Worm (Caenorhabditis elegans) whole organism, L4 larva: ENCODE data around the gene nspb-11.

Experiments used
- D1046.2 ChIP-seq: fragments of 200-800 bp; sonication (Bioruptor generic); IDR thresholded peaks from 2 replicates; pipeline ENCODE4 v1.3.6; 2022; ENCODE audit warnings: missing genetic modification characterization, missing compliant biosample characterization
- F26F4.8 ChIP-seq: fragments of 200-800 bp; sonication (Bioruptor generic); conservative IDR thresholded peaks from 2 replicates; pipeline ENCODE4 v1.3.6; 2022; ENCODE audit warnings: missing genetic modification characterization, missing compliant biosample characterization
- F37D6.2 ChIP-seq: sonication (generic microtip); optimal IDR thresholded peaks from 2 replicates; lab custom pipeline; 2016; ENCODE audit warnings: mild to moderate bottlenecking, missing genetic modification characterization, missing compliant biosample characterization
- F44E2.7 ChIP-seq: fragments of 200-800 bp; sonication (Bioruptor generic); IDR thresholded peaks from 2 replicates; pipeline ENCODE4 v2.1.2; 2022; ENCODE audit warnings: missing genetic modification characterization, missing compliant biosample characterization
- F49E8.2 ChIP-seq: sonication (generic microtip); optimal IDR thresholded peaks from 2 replicates; lab custom pipeline; 2016; ENCODE audit warnings: missing compliant biosample characterization, mild to moderate bottlenecking, missing genetic modification characterization, borderline replicate concordance
- T26A8.4 ChIP-seq: fragments of 200-800 bp; sonication (Bioruptor generic); IDR thresholded peaks from 2 replicates; pipeline ENCODE4 v1.3.6; 2022; ENCODE audit warnings: missing genetic modification characterization, missing compliant biosample characterization
- Y48G9A.11 ChIP-seq: fragments of 200-800 bp; sonication (Bioruptor generic); IDR thresholded peaks from 2 replicates; pipeline ENCODE4 v1.3.6; 2022; ENCODE audit warnings: missing genetic modification reagents, missing genetic modification characterization, missing compliant biosample characterization
- aly-2 ChIP-seq: sonication (generic microtip); optimal IDR thresholded peaks from 2 replicates; lab custom pipeline; 2018; ENCODE audit warnings: missing biosample characterization, missing genetic modification characterization
- ama-1 ChIP-seq: fragments of 150-350 bp; optimal IDR thresholded peaks from 2 replicates; lab custom pipeline; 2014; ENCODE audit warnings: inconsistent platforms, mixed read lengths
- arid-1 ChIP-seq: fragments of 200-800 bp; sonication (Bioruptor generic); conservative IDR thresholded peaks from 2 replicates; pipeline ENCODE4 v1.3.6; 2022; ENCODE audit warnings: missing genetic modification reagents, missing genetic modification characterization, missing compliant biosample characterization
- ceh-20 ChIP-seq: fragments of 200-800 bp; sonication (Bioruptor generic); IDR thresholded peaks from 2 replicates; pipeline ENCODE4 v1.3.6; 2022; ENCODE audit warnings: missing genetic modification reagents, missing genetic modification characterization, missing compliant biosample characterization
- ceh-28 ChIP-seq: fragments of 150-350 bp; optimal IDR thresholded peaks from 2 replicates; lab custom pipeline; 2014; ENCODE audit warnings: missing biosample characterization, missing genetic modification reagents, missing genetic modification characterization
- ceh-32 ChIP-seq: sonication (generic microtip); optimal IDR thresholded peaks from 2 replicates; lab custom pipeline; 2016; ENCODE audit warnings: mild to moderate bottlenecking, missing genetic modification characterization, missing compliant biosample characterization; ENCODE audit not compliant: poor library complexity
- ceh-62 ChIP-seq: sonication (generic microtip); optimal IDR thresholded peaks from 2 replicates; lab custom pipeline; 2017; ENCODE audit warnings: missing biosample characterization, missing genetic modification characterization
- ceh-82 ChIP-seq: sonication (generic microtip); optimal IDR thresholded peaks from 2 replicates; lab custom pipeline; 2017; ENCODE audit warnings: missing biosample characterization, missing genetic modification characterization
- cey-2 ChIP-seq: sonication (generic microtip); optimal IDR thresholded peaks from 3 replicates; lab custom pipeline; 2017; ENCODE audit warnings: missing genetic modification characterization, mild to moderate bottlenecking, missing compliant biosample characterization, antibody characterized with exemption, borderline replicate concordance; ENCODE audit not compliant: insufficient read depth
- ctbp-1 ChIP-seq: fragments of 200-800 bp; sonication (Bioruptor generic); IDR thresholded peaks from 2 replicates; pipeline ENCODE4 v1.3.6; 2022; ENCODE audit warnings: missing genetic modification reagents, missing genetic modification characterization, missing compliant biosample characterization
- daf-16 ChIP-seq, 3 experiments: sonication (generic microtip); optimal IDR thresholded peaks; 2 replicates each; lab custom pipeline; 2016 to 2017; ENCODE audit warnings: missing genetic modification characterization in 3 of 3, missing genetic modification reagents in 3 of 3, mild to moderate bottlenecking in 2 of 3, missing compliant biosample characterization in 2 of 3, missing biosample characterization in 1 of 3, moderate library complexity in 1 of 3
- daf-19 ChIP-seq: fragments of 200-800 bp; sonication (Bioruptor generic); conservative IDR thresholded peaks from 2 replicates; pipeline ENCODE4 v1.3.6; 2022; ENCODE audit warnings: missing genetic modification characterization, missing compliant biosample characterization
- daf-8 ChIP-seq: fragments of 200-800 bp; sonication (Bioruptor generic); IDR thresholded peaks from 2 replicates; pipeline ENCODE4 v1.3.6; 2022; ENCODE audit warnings: missing genetic modification characterization, missing compliant biosample characterization
- dmd-8 ChIP-seq: fragments of 200-800 bp; sonication (Bioruptor generic); IDR thresholded peaks from 2 replicates; pipeline ENCODE4 v1.3.6; 2022; ENCODE audit warnings: missing genetic modification characterization, missing compliant biosample characterization
- dmd-9 ChIP-seq: fragments of 200-800 bp; sonication (Bioruptor generic); IDR thresholded peaks from 2 replicates; pipeline ENCODE4 v1.3.6; 2022; ENCODE audit warnings: missing genetic modification reagents, missing genetic modification characterization, missing compliant biosample characterization
- duxl-1 ChIP-seq: sonication (generic microtip); optimal IDR thresholded peaks from 2 replicates; lab custom pipeline; 2016; ENCODE audit warnings: mild to moderate bottlenecking, missing genetic modification characterization, moderate library complexity, missing compliant biosample characterization; ENCODE audit not compliant: poor library complexity
- dve-1 ChIP-seq: sonication (generic microtip); optimal IDR thresholded peaks from 2 replicates; lab custom pipeline; 2017; ENCODE audit warnings: antibody characterized with exemption, mild to moderate bottlenecking, missing genetic modification characterization, missing compliant biosample characterization; ENCODE audit not compliant: insufficient read depth
- egl-27 ChIP-seq: sonication (generic microtip); optimal IDR thresholded peaks from 3 replicates; lab custom pipeline; 2017; ENCODE audit warnings: missing biosample characterization, missing genetic modification reagents, missing genetic modification characterization
- egl-43 ChIP-seq: fragments of 200-800 bp; sonication (Bioruptor generic); IDR thresholded peaks from 2 replicates; pipeline ENCODE4 v1.3.6; 2022; ENCODE audit warnings: missing genetic modification reagents, missing genetic modification characterization, missing compliant biosample characterization
- hlh-30 ChIP-seq: sonication (generic microtip); optimal IDR thresholded peaks from 2 replicates; lab custom pipeline; 2017; ENCODE audit warnings: antibody characterized with exemption, mild to moderate bottlenecking, missing genetic modification characterization, missing compliant biosample characterization; ENCODE audit not compliant: insufficient read depth
- lim-7 ChIP-seq: fragments of 200-800 bp; sonication (Bioruptor generic); IDR thresholded peaks from 2 replicates; pipeline ENCODE4 v1.3.6; 2022; ENCODE audit warnings: missing genetic modification characterization, missing compliant biosample characterization
- lin-1 ChIP-seq: fragments of 200-800 bp; sonication (Bioruptor generic); IDR thresholded peaks from 2 replicates; pipeline ENCODE4 v1.3.6; 2022; ENCODE audit warnings: missing genetic modification reagents, missing genetic modification characterization, missing compliant biosample characterization
- lin-29 ChIP-seq: fragments of 200-800 bp; sonication (Bioruptor generic); IDR thresholded peaks from 2 replicates; pipeline ENCODE4 v1.3.6; 2022; ENCODE audit warnings: missing genetic modification reagents, missing genetic modification characterization, missing compliant biosample characterization
- lin-38 ChIP-seq: fragments of 200-800 bp; sonication (Bioruptor generic); IDR thresholded peaks from 2 replicates; pipeline ENCODE4 v1.3.6; 2022; ENCODE audit warnings: missing genetic modification reagents, missing genetic modification characterization, missing compliant biosample characterization
- madf-9 ChIP-seq: fragments of 200-800 bp; sonication (Bioruptor generic); conservative IDR thresholded peaks from 2 replicates; pipeline ENCODE4 v1.3.6; 2022; ENCODE audit warnings: missing genetic modification reagents, missing genetic modification characterization, missing compliant biosample characterization
- mdl-1 ChIP-seq, 2 experiments: fragments of 150-350 bp in 1 of 2; sonication (generic microtip) in 1 of 2; optimal IDR thresholded peaks; 2 replicates each; lab custom pipeline; 2014 to 2017; ENCODE audit warnings: missing biosample characterization in 2 of 2, missing genetic modification characterization in 2 of 2
- mdt-29 ChIP-seq: fragments of 200-800 bp; sonication (Bioruptor generic); IDR thresholded peaks from 2 replicates; pipeline ENCODE4 v1.3.6; 2022; ENCODE audit warnings: missing genetic modification reagents, missing genetic modification characterization, missing compliant biosample characterization
- mxl-3 ChIP-seq: fragments of 200-800 bp; sonication (Bioruptor generic); optimal IDR thresholded peaks from 2 replicates; lab custom pipeline; 2018; ENCODE audit warnings: mild to moderate bottlenecking, missing genetic modification characterization, missing compliant biosample characterization
- nhr-10 ChIP-seq: fragments of 150-350 bp; optimal IDR thresholded peaks from 2 replicates; lab custom pipeline; 2014; ENCODE audit warnings: missing biosample characterization, missing genetic modification characterization
- nhr-102 ChIP-seq: sonication (generic microtip); optimal IDR thresholded peaks from 2 replicates; lab custom pipeline; 2016; ENCODE audit warnings: mild to moderate bottlenecking, missing genetic modification characterization, moderate library complexity, missing compliant biosample characterization
- nhr-11 ChIP-seq: fragments of 150-350 bp; optimal IDR thresholded peaks from 2 replicates; lab custom pipeline; 2014; ENCODE audit warnings: missing biosample characterization, missing genetic modification characterization
- nhr-41 ChIP-seq: fragments of 200-800 bp; sonication (Bioruptor generic); IDR thresholded peaks from 2 replicates; pipeline ENCODE4 v1.3.6; 2022; ENCODE audit warnings: missing genetic modification reagents, missing genetic modification characterization, missing compliant biosample characterization
- nhr-48 ChIP-seq: sonication (generic microtip); optimal IDR thresholded peaks from 2 replicates; lab custom pipeline; 2016; ENCODE audit warnings: mild to moderate bottlenecking, missing genetic modification characterization, missing compliant biosample characterization
- nhr-6 ChIP-seq: fragments of 150-350 bp; optimal IDR thresholded peaks from 2 replicates; lab custom pipeline; 2014; ENCODE audit warnings: missing biosample characterization, missing genetic modification characterization
- nhr-77 ChIP-seq: fragments of 150-350 bp; optimal IDR thresholded peaks from 2 replicates; lab custom pipeline; 2014; ENCODE audit warnings: missing biosample characterization, missing genetic modification characterization
- pqm-1 ChIP-seq: sonication (generic microtip); optimal IDR thresholded peaks from 2 replicates; lab custom pipeline; 2017; ENCODE audit warnings: missing biosample characterization, missing genetic modification characterization
- sdz-12 ChIP-seq: fragments of 200-800 bp; sonication (Bioruptor generic); optimal IDR thresholded peaks from 2 replicates; lab custom pipeline; 2018; ENCODE audit warnings: mild to moderate bottlenecking, missing genetic modification characterization, missing compliant biosample characterization
- set-16 ChIP-seq: fragments of 200-800 bp; sonication (Bioruptor generic); IDR thresholded peaks from 2 replicates; pipeline ENCODE4 v1.3.6; 2022; ENCODE audit warnings: missing genetic modification reagents, missing genetic modification characterization, missing compliant biosample characterization
- snpc-4 ChIP-seq: fragments of 150-350 bp; optimal IDR thresholded peaks from 2 replicates; lab custom pipeline; 2014; ENCODE audit warnings: missing biosample characterization, missing genetic modification characterization
- tag-97 ChIP-seq: fragments of 200-800 bp; sonication (Bioruptor generic); IDR thresholded peaks from 2 replicates; pipeline ENCODE4 v1.3.6; 2022; ENCODE audit warnings: missing genetic modification characterization, missing compliant biosample characterization
- unc-130 ChIP-seq: sonication (generic microtip); optimal IDR thresholded peaks from 2 replicates; lab custom pipeline; 2016; ENCODE audit warnings: missing genetic modification reagents, missing genetic modification characterization, missing compliant biosample characterization
- zfp-3 ChIP-seq: fragments of 200-800 bp; sonication (Bioruptor generic); conservative IDR thresholded peaks from 2 replicates; pipeline ENCODE4 v1.3.6; 2022; ENCODE audit warnings: missing genetic modification reagents, missing genetic modification characterization, missing compliant biosample characterization
- ztf-11 ChIP-seq: fragments of 150-350 bp; optimal IDR thresholded peaks from 2 replicates; lab custom pipeline; 2014; ENCODE audit warnings: missing biosample characterization, missing genetic modification characterization

Gene nspb-11

ce11 chrII:12878697-12879096, 28.5 kb upstream of the nspb-11 start:
- no peak for TF ChIP-seq ceh-32 (tag; lab: Kevin White, UChicago)
- no peak for TF ChIP-seq F26F4.8 (GFP tag; lab: Robert Waterston, UW)
- no peak for TF ChIP-seq snpc-4 (tag; lab: Kevin White, UChicago)
- no peak for TF ChIP-seq F44E2.7 (GFP tag; lab: Robert Waterston, UW)
- TF ChIP-seq nhr-10, result peak; percentile 56
- 0 out of 2 replicates have a peak, but pooled peaks have one; percentile 44 for TF ChIP-seq T26A8.4 (GFP tag; lab: Robert Waterston, UW)
- TF ChIP-seq nhr-77 (tag; lab: Kevin White, UChicago), result peak; percentile 72
- peak; percentile 14 for TF ChIP-seq ama-1 (lab: Kevin White, UChicago)
- TF ChIP-seq dve-1 (tag; lab: Kevin White, UChicago), result peak; percentile 92
- 0 out of 2 replicates have a peak, but pooled peaks have one; percentile 41 for TF ChIP-seq nhr-41 (GFP tag; lab: Robert Waterston, UW)
- TF ChIP-seq set-16, result peak; percentile 33
- TF ChIP-seq F37D6.2 (tag; lab: Kevin White, UChicago), result no peak
- TF ChIP-seq madf-9 (GFP tag; lab: Robert Waterston, UW), result 0 out of 2 replicates have a peak, but pooled peaks have one; percentile 18
- TF ChIP-seq mdt-29 (GFP tag; lab: Robert Waterston, UW), result 0 out of 2 replicates have a peak, but pooled peaks have one; percentile 19
- TF ChIP-seq D1046.2, result no peak
- peak; percentile 62 for TF ChIP-seq nhr-48 (tag; lab: Kevin White, UChicago)
- TF ChIP-seq lin-38 (GFP tag; lab: Robert Waterston, UW), result peak; percentile 37
- TF ChIP-seq Y48G9A.11 (GFP tag; lab: Robert Waterston, UW), result no peak
- TF ChIP-seq daf-19 (GFP tag; lab: Robert Waterston, UW), result no peak
- TF ChIP-seq pqm-1 (tag; lab: Kevin White, UChicago), result peak; percentile 75
- TF ChIP-seq nhr-102 (tag; lab: Kevin White, UChicago), result peak; percentile 69
- peak; percentile 43 to 90 for TF ChIP-seq mdl-1 (tag; optimal IDR thresholded peaks at IDR 0.05; lab: Kevin White, UChicago)
- TF ChIP-seq aly-2 (tag; lab: Kevin White, UChicago), result no peak
- TF ChIP-seq arid-1 (GFP tag; lab: Robert Waterston, UW), result no peak
- no peak for TF ChIP-seq egl-27 (tag; lab: Kevin White, UChicago)
- TF ChIP-seq lin-1 (GFP tag; lab: Robert Waterston, UW), result peak; percentile 52; the same call in 1 of the 2 replicates
- TF ChIP-seq dmd-9, result no peak
- no peak for TF ChIP-seq lim-7
- TF ChIP-seq daf-8, result no peak
- TF ChIP-seq ceh-62 (tag; lab: Kevin White, UChicago), result no peak
- 0 out of 2 replicates have a peak, but pooled peaks have one; percentile 37 for TF ChIP-seq zfp-3 (GFP tag; lab: Robert Waterston, UW)
- TF ChIP-seq hlh-30 (tag; lab: Kevin White, UChicago), result peak; percentile 90
- no peak for TF ChIP-seq dmd-8 (GFP tag; lab: Robert Waterston, UW)
- no peak for TF ChIP-seq mxl-3 (GFP tag; lab: Kevin White, UChicago)
- TF ChIP-seq nhr-11 (tag; lab: Kevin White, UChicago), result peak; percentile 39
- TF ChIP-seq sdz-12 (GFP tag; lab: Kevin White, UChicago), result no peak
- TF ChIP-seq unc-130 (GFP tag; lab: Kevin White, UChicago), result no peak
- peak; percentile 72 to 85 for TF ChIP-seq daf-16 (GFP tag; optimal IDR thresholded peaks at IDR 0.05; lab: Kevin White, UChicago)
- TF ChIP-seq daf-16 (tag; optimal IDR thresholded peaks at IDR 0.05; lab: Kevin White, UChicago), result peak; percentile 99
- TF ChIP-seq ceh-28 (tag; lab: Kevin White, UChicago), result no peak
- no peak for TF ChIP-seq cey-2
- no peak; the same call in 1 of the 2 replicates for TF ChIP-seq ceh-20
- no peak for TF ChIP-seq duxl-1 (tag; lab: Kevin White, UChicago)
- TF ChIP-seq lin-29 (GFP tag; lab: Robert Waterston, UW), result no peak
- no peak for TF ChIP-seq egl-43
- no peak for TF ChIP-seq ctbp-1 (GFP tag; lab: Robert Waterston, UW)
- TF ChIP-seq F49E8.2 (tag; lab: Kevin White, UChicago), result no peak
- no peak for TF ChIP-seq tag-97 (GFP tag; lab: Robert Waterston, UW)
- TF ChIP-seq ceh-82 (tag; lab: Kevin White, UChicago), result no peak
- TF ChIP-seq nhr-6 (tag; lab: Kevin White, UChicago), result peak; percentile 58
- TF ChIP-seq ztf-11 (tag; lab: Kevin White, UChicago), result no peak
